Fruit fly (Drosophila melanogaster) S2 (cell line): ENCODE data around the gene CG5541.

Source experiments
- CG8478 ChIP-seq: fragments of >200 bp; optimal IDR thresholded peaks from 2 replicates; lab custom pipeline; 2018
- CTCF ChIP-seq, 2 experiments: fragments of >200 bp; optimal IDR thresholded peaks; 2 replicates each; lab custom pipeline; 2018

DNA sequence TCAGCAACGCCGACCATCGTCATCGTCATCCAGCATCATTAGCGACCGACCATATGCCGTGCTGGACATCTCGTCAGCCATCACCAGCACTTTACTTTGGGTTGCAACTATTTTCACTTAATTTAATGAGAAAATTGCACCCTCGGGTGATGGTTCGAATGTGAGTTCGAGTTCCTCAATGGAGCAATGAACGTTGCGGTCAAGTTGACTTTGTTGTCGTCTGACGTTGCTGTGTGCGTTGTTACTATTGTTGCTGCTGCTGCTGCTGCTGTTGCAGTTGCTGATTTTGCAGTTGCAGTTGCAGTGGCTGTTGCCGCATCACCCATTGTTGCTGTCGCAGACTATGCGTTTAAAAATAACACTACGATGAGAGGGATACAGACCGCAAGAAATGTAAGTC lies 14.1 kb upstream of the CG5541 start:
- no peak for TF ChIP-seq CTCF (optimal IDR thresholded peaks at IDR 0.05; lab: Kevin White, UChicago)
- TF ChIP-seq CG8478 (lab: Kevin White, UChicago): no peak
